Fruit fly (Drosophila melanogaster) whole organism, adult: ENCODE data around the gene CG13067.

Source experiments
- CG11617 ChIP-seq: fragments of 200-800 bp; sonication (Bioruptor generic); optimal IDR thresholded peaks from 2 replicates; lab custom pipeline; 2017; ENCODE audit warnings: mild to moderate bottlenecking, missing biosample characterization, missing genetic modification reagents, missing genetic modification characterization
- CG12768 ChIP-seq: fragments of 200-800 bp; sonication (Bioruptor generic); optimal IDR thresholded peaks from 2 replicates; lab custom pipeline; 2017; ENCODE audit warnings: missing biosample characterization, missing genetic modification characterization, mild to moderate bottlenecking, moderate library complexity, missing genetic modification reagents
- CG14711 ChIP-seq: fragments of 200-800 bp; sonication (Bioruptor generic); optimal IDR thresholded peaks from 2 replicates; lab custom pipeline; 2018; ENCODE audit warnings: missing biosample characterization, mild to moderate bottlenecking, missing genetic modification characterization, moderate library complexity
- CG1620 ChIP-seq: fragments of 200-800 bp; sonication (Bioruptor generic); optimal IDR thresholded peaks from 2 replicates; lab custom pipeline; 2016; ENCODE audit warnings: missing biosample characterization, missing genetic modification characterization
- CG33017 ChIP-seq: fragments of 200-800 bp; sonication (Bioruptor generic); optimal IDR thresholded peaks from 2 replicates; lab custom pipeline; 2018; ENCODE audit warnings: missing biosample characterization, mild to moderate bottlenecking, missing genetic modification characterization, moderate library complexity
- CG5204 ChIP-seq: fragments of 200-800 bp; sonication (Bioruptor generic); optimal IDR thresholded peaks from 2 replicates; lab custom pipeline; 2016; ENCODE audit warnings: missing biosample characterization, missing genetic modification characterization
- CG7045 ChIP-seq: fragments of 200-800 bp; sonication (Bioruptor generic); optimal IDR thresholded peaks from 2 replicates; lab custom pipeline; 2017; ENCODE audit warnings: missing biosample characterization, mild to moderate bottlenecking, missing genetic modification characterization
- CG7101 ChIP-seq: fragments of 200-800 bp; sonication (Bioruptor generic); optimal IDR thresholded peaks from 2 replicates; lab custom pipeline; 2018; ENCODE audit warnings: missing biosample characterization, mild to moderate bottlenecking, missing genetic modification characterization, moderate library complexity
- Clk ChIP-seq: fragments of 200-800 bp; sonication (Bioruptor generic); optimal IDR thresholded peaks from 2 replicates; lab custom pipeline; 2017; ENCODE audit warnings: missing biosample characterization, missing genetic modification characterization
- Crg-1 ChIP-seq: fragments of 200-800 bp; sonication (Bioruptor generic); optimal IDR thresholded peaks from 2 replicates; lab custom pipeline; 2016; ENCODE audit warnings: missing biosample characterization, missing genetic modification characterization
- Hr96 ChIP-seq: fragments of 200-800 bp; sonication (Bioruptor generic); optimal IDR thresholded peaks from 2 replicates; lab custom pipeline; 2016; ENCODE audit warnings: missing biosample characterization, missing genetic modification characterization
- Mnt ChIP-seq: fragments of 200-800 bp; sonication (Bioruptor generic); optimal IDR thresholded peaks from 2 replicates; lab custom pipeline; 2016; ENCODE audit warnings: missing biosample characterization, mild to moderate bottlenecking, missing genetic modification characterization
- bab1 ChIP-seq: fragments of 200-800 bp; sonication (Bioruptor generic); optimal IDR thresholded peaks from 3 replicates; lab custom pipeline; 2019; ENCODE audit warnings: missing biosample characterization, mild to moderate bottlenecking, missing genetic modification characterization, moderate library complexity
- cic ChIP-seq: fragments of 200-800 bp; sonication (Bioruptor generic); optimal IDR thresholded peaks from 2 replicates; lab custom pipeline; 2017; ENCODE audit warnings: missing biosample characterization, mild to moderate bottlenecking, missing genetic modification characterization, moderate library complexity
- cnc ChIP-seq, 2 experiments: fragments of >200 bp; optimal IDR thresholded peaks; 2 replicates each; lab custom pipeline; 2017
- kay ChIP-seq: fragments of 200-800 bp; sonication (Bioruptor generic); peaks from one replicate; lab custom pipeline; 2016; ENCODE audit warnings: missing biosample characterization, missing genetic modification characterization, borderline replicate concordance
- ovo ChIP-seq: fragments of 200-800 bp; sonication (Bioruptor generic); optimal IDR thresholded peaks from 2 replicates; lab custom pipeline; 2016; ENCODE audit warnings: missing biosample characterization, missing genetic modification characterization
- pad ChIP-seq: fragments of 200-800 bp; sonication (Bioruptor generic); optimal IDR thresholded peaks from 3 replicates; lab custom pipeline; 2017; ENCODE audit warnings: missing biosample characterization, missing genetic modification characterization, mild to moderate bottlenecking, moderate library complexity, missing genetic modification reagents
- tj ChIP-seq: fragments of 200-800 bp; sonication (Bioruptor generic); optimal IDR thresholded peaks from 3 replicates; lab custom pipeline; 2017; ENCODE audit warnings: missing biosample characterization, mild to moderate bottlenecking, missing genetic modification characterization, moderate library complexity
- toe ChIP-seq: fragments of 200-800 bp; sonication (Bioruptor generic); optimal IDR thresholded peaks from 2 replicates; lab custom pipeline; 2016; ENCODE audit warnings: missing biosample characterization, missing genetic modification characterization

CG13067 gene

dm6 chr3L:16301153-16301552 is 30.1 kb downstream of the CG13067 start, which contains the start of gene CG4982:
TSS of gene CG4982 (plus strand) at chr3L:16301453.
- TF ChIP-seq tj (GFP tag; lab: Kevin White, UChicago), result no peak
- TF ChIP-seq toe (GFP tag; lab: Kevin White, UChicago), result no peak
- no peak for TF ChIP-seq Mnt (GFP tag; lab: Kevin White, UChicago)
- no peak for TF ChIP-seq pad (GFP tag; lab: Kevin White, UChicago)
- no peak for TF ChIP-seq ovo
- no peak for TF ChIP-seq kay (GFP tag; lab: Kevin White, UChicago)
- no peak for TF ChIP-seq CG14711 (tag; lab: Kevin White, UChicago)
- TF ChIP-seq bab1, result no peak
- TF ChIP-seq Crg-1 (GFP tag; lab: Kevin White, UChicago), result no peak
- TF ChIP-seq Hr96, result no peak
- no peak for TF ChIP-seq Clk
- TF ChIP-seq CG7045 (GFP tag; lab: Kevin White, UChicago), result no peak
- TF ChIP-seq CG11617 (GFP tag; lab: Kevin White, UChicago), result no peak

dm6 chr3L:16303078-16303477 is 32.0 kb downstream of the CG13067 start, which contains the start of gene CG13044:
TSS of gene CG13044 (minus strand) at chr3L:16303178.
- TF ChIP-seq CG12768 (GFP tag; lab: Kevin White, UChicago), result no peak

- TF ChIP-seq kay (GFP tag; lab: Kevin White, UChicago) (no peak), ovo (no peak), CG1620 (no peak), Hr96 (no peak), cic (no peak), pad (GFP tag; lab: Kevin White, UChicago) (no peak), Clk (no peak), toe (GFP tag; lab: Kevin White, UChicago) (no peak), CG5204 (GFP tag; lab: Kevin White, UChicago) (no peak), CG7045 (GFP tag; lab: Kevin White, UChicago) (no peak), CG33017 (tag; lab: Kevin White, UChicago) (no peak), CG11617 (GFP tag; lab: Kevin White, UChicago) (no peak), Mnt (GFP tag; lab: Kevin White, UChicago) (no peak), CG7101 (tag; lab: Kevin White, UChicago) (no peak), bab1 (no peak), tj (GFP tag; lab: Kevin White, UChicago) (no peak), CG14711 (tag; lab: Kevin White, UChicago) (no peak), cnc (optimal IDR thresholded peaks at IDR 0.05; lab: Kevin White, UChicago) (no peak)
Measured at dm6 chr3L:16303982-16304381, 32.9 kb downstream of the CG13067 start, which contains the start of gene CG43249. TSS of gene CG43249 (plus strand) at chr3L:16304282.

- TF ChIP-seq toe (GFP tag; lab: Kevin White, UChicago) (no peak), cnc (optimal IDR thresholded peaks at IDR 0.05; lab: Kevin White, UChicago) (no peak), Mnt (GFP tag; lab: Kevin White, UChicago) (no peak), Crg-1 (GFP tag; lab: Kevin White, UChicago) (no peak), CG5204 (GFP tag; lab: Kevin White, UChicago) (no peak), Hr96 (no peak), CG11617 (GFP tag; lab: Kevin White, UChicago) (no peak), CG33017 (tag; lab: Kevin White, UChicago) (no peak), CG7045 (GFP tag; lab: Kevin White, UChicago) (no peak), ovo (no peak), tj (GFP tag; lab: Kevin White, UChicago) (no peak), cic (no peak), CG14711 (tag; lab: Kevin White, UChicago) (no peak), bab1 (no peak), Clk (no peak), kay (GFP tag; lab: Kevin White, UChicago) (no peak), CG12768 (GFP tag; lab: Kevin White, UChicago) (no peak), pad (GFP tag; lab: Kevin White, UChicago) (no peak), CG7101 (tag; lab: Kevin White, UChicago) (no peak), CG1620 (no peak)
Measured at dm6 chr3L:16305820-16306650, 35.0 kb downstream of the CG13067 start, which contains the start of the genes CG13043 and CG13063. TSS of gene CG13043 (minus strand) at chr3L:16305870. TSS of gene CG13063 (plus strand) at chr3L:16306600.

dm6 chr3L:16308380-16308779 is 37.3 kb downstream of the CG13067 start, which contains the start of gene CG13042:
TSS of gene CG13042 (minus strand) at chr3L:16308480.
- TF ChIP-seq CG7045 (GFP tag; lab: Kevin White, UChicago), result no peak
- TF ChIP-seq tj (GFP tag; lab: Kevin White, UChicago), result no peak
- TF ChIP-seq ovo, result no peak
- TF ChIP-seq pad (GFP tag; lab: Kevin White, UChicago), result no peak
- no peak for TF ChIP-seq Hr96
- TF ChIP-seq bab1, result no peak
- TF ChIP-seq Clk, result no peak

- TF ChIP-seq CG7101 (tag; lab: Kevin White, UChicago), result no peak
- no peak for TF ChIP-seq CG14711 (tag; lab: Kevin White, UChicago)
- TF ChIP-seq CG1620, result no peak
- TF ChIP-seq CG5204 (GFP tag; lab: Kevin White, UChicago), result peak; percentile 32
- TF ChIP-seq CG12768 (GFP tag; lab: Kevin White, UChicago), result no peak
- TF ChIP-seq tj (GFP tag; lab: Kevin White, UChicago), result no peak
Measured at dm6 chr3L:16309972-16310371, 38.9 kb downstream of the CG13067 start.
